Fruit fly (Drosophila melanogaster): Measurements from ENCODE around the gene CG42692.

Gene CG42692

dm6 chr2L:14021646-14022129 lies 13.8 kb downstream of the CG42692 start:
- TF ChIP-seq psq (GFP tag; optimal IDR thresholded peaks at IDR 0.05) (no peak), Scr (GFP tag; IDR thresholded peaks at IDR 0.05; ENCODE audit: partially characterized antibody) (peak; percentile 13), dysf (GFP tag; IDR thresholded peaks at IDR 0.05) (no peak), HmgD (GFP tag; optimal IDR thresholded peaks at IDR 0.05) (peak; percentile 77), Aef1 (GFP tag; IDR thresholded peaks at IDR 0.05) (0 out of 3 replicates have a peak, but pooled peaks have one; percentile 8), dimm (GFP tag; IDR thresholded peaks at IDR 0.05) (no peak), CG17385 (GFP tag; optimal IDR thresholded peaks at IDR 0.05) (no peak), cg (GFP tag; optimal IDR thresholded peaks at IDR 0.05) (peak; percentile 91), dpn (GFP tag; optimal IDR thresholded peaks at IDR 0.05) (peak in 1 of 2 experiments; percentile 1), CG10543 (GFP tag; optimal IDR thresholded peaks at IDR 0.05) (peak; percentile 94), mam (GFP tag; optimal IDR thresholded peaks at IDR 0.05) (no peak), nerfin-2 (GFP tag; IDR thresholded peaks at IDR 0.05; ENCODE audit: partially characterized antibody) (peak; percentile 68), Lpt (GFP tag; optimal IDR thresholded peaks at IDR 0.05) (no peak), chinmo (GFP tag; IDR thresholded peaks at IDR 0.05; ENCODE audit: partially characterized antibody) (peak; percentile 100), H15 (GFP tag; IDR thresholded peaks at IDR 0.05) (no peak), CG1603 (tag; optimal IDR thresholded peaks at IDR 0.05) (peak; percentile 17), fd3F (GFP tag; optimal IDR thresholded peaks at IDR 0.05) (no peak), CG11093 (GFP tag; IDR thresholded peaks at IDR 0.05) (no peak), knrl (GFP tag; IDR thresholded peaks at IDR 0.05; ENCODE audit: partially characterized antibody) (peak; percentile 44; the same call in 2 of the 3 replicates), Bgb (GFP tag; IDR thresholded peaks at IDR 0.05; ENCODE audit: partially characterized antibody) (peak; percentile 64; the same call in 1 of the 2 replicates), pros (GFP tag; optimal IDR thresholded peaks at IDR 0.05) (peak; percentile 70), z (GFP tag; IDR thresholded peaks at IDR 0.05) (0 out of 3 replicates have a peak, but pooled peaks have one; percentile 48), Trl (optimal IDR thresholded peaks at IDR 0.05) (peak in 1 of 2 experiments; percentile 12), Trl (GFP tag; optimal IDR thresholded peaks at IDR 0.05) (no peak), CG42726 (GFP tag; IDR thresholded peaks at IDR 0.05; ENCODE audit: partially characterized antibody) (peak; percentile 49), Med (GFP tag) (peak; percentile 84), CG13894 (tag; optimal IDR thresholded peaks at IDR 0.05) (peak; percentile 91), CG10209 (GFP tag; optimal IDR thresholded peaks at IDR 0.05) (no peak), Mad (GFP tag; optimal IDR thresholded peaks at IDR 0.05) (no peak), Sin3A (optimal IDR thresholded peaks at IDR 0.05) (no peak), kni (GFP tag; optimal IDR thresholded peaks at IDR 0.05) (peak; percentile 100), Max (GFP tag; optimal IDR thresholded peaks at IDR 0.05) (no peak), lola (GFP tag; optimal IDR thresholded peaks at IDR 0.05) (no peak), al (GFP tag; IDR thresholded peaks at IDR 0.05) (no peak), fu2 (GFP tag; optimal IDR thresholded peaks at IDR 0.05) (no peak), Pdp1 (GFP tag; optimal IDR thresholded peaks at IDR 0.05) (peak in 1 of 2 experiments; percentile 67), CG6175 (GFP tag; IDR thresholded peaks at IDR 0.05) (peak; percentile 99), Adf1 (GFP tag; IDR thresholded peaks at IDR 0.05) (peak; percentile 58; the same call in 1 of the 2 replicates), Vsx1 (GFP tag; optimal IDR thresholded peaks at IDR 0.05) (no peak), CG3726 (GFP tag; IDR thresholded peaks at IDR 0.05) (no peak), Myb (GFP tag; optimal IDR thresholded peaks at IDR 0.05) (no peak), Nf-YB (GFP tag; optimal IDR thresholded peaks at IDR 0.05) (no peak), trh (GFP tag; optimal IDR thresholded peaks at IDR 0.05) (no peak), Mes4 (GFP tag; optimal IDR thresholded peaks at IDR 0.05) (no peak), dmrt99B (tag; optimal IDR thresholded peaks at IDR 0.05) (no peak), CG16813 (GFP tag; IDR thresholded peaks at IDR 0.05; ENCODE audit: partially characterized antibody) (0 out of 3 replicates have a peak, but pooled peaks have one; percentile 23), Rfx (GFP tag; IDR thresholded peaks at IDR 0.05) (no peak), CG14860 (GFP tag; IDR thresholded peaks at IDR 0.05; ENCODE audit: partially characterized antibody) (peak; percentile 49; the same call in 1 of the 3 replicates), CG9797 (GFP tag; optimal IDR thresholded peaks at IDR 0.05) (no peak), ftz-f1 (GFP tag; optimal IDR thresholded peaks at IDR 0.05) (peak; percentile 77)
